Fruit fly (Drosophila melanogaster) whole organism, larva: ENCODE data around the gene Taf4.
A peak's percentile ranks its signal among the peaks of the same experiment; 100 is the strongest.

Experiments
- noc ChIP-seq: fragments of 200-800 bp; sonication (Bioruptor generic); optimal IDR thresholded peaks from 3 replicates; lab custom pipeline; 2019; ENCODE audit warnings: missing biosample characterization, mild to moderate bottlenecking, missing genetic modification characterization, moderate library complexity

Taf4 gene

dm6 chr3L:16113003-16113606 is at the start of gene Taf4:
Gene Taf4, plus strand, starts transcription at chr3L:16113212.
- TF ChIP-seq noc (tag; lab: Kevin White, UChicago), result no peak

DNA sequence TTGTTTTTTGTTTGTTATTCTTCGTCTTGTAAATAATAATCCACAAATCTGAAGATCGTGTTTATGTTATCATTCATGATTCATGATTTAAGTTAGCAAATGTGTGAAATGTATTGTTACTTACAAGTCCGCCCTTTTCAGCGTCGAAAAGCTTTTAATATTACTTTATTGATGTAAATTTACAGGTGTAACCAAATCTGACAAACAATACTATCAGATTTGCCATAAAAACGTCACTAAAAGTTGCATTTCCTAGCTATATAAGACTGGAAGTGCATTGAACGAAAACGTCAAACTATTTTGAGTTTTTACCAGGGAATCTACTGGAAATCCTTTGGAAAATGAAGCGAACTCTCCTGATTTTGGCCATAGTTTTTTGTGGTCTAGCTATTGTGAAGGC is 30.8 kb upstream of the Taf4 start, which contains the start of gene CG33258:
Gene CG33258 (plus strand): TSS at position 301 of the 400 bp plus-strand sequence.
- no peak for TF ChIP-seq noc (tag; lab: Kevin White, UChicago)

dm6 chr3L:16083693-16084092 is 29.3 kb upstream of the Taf4 start, which contains the start of gene CG13075:
Gene CG13075, plus strand, starts transcription at chr3L:16083993.
- no peak for TF ChIP-seq noc (tag; lab: Kevin White, UChicago)

- TF ChIP-seq noc (tag; lab: Kevin White, UChicago), result no peak
Observed at dm6 chr3L:16087323-16087816, 25.6 kb upstream of the Taf4 start, which contains the start of gene Tasp1. Gene Tasp1, minus strand, starts transcription at chr3L:16087525.

DNA sequence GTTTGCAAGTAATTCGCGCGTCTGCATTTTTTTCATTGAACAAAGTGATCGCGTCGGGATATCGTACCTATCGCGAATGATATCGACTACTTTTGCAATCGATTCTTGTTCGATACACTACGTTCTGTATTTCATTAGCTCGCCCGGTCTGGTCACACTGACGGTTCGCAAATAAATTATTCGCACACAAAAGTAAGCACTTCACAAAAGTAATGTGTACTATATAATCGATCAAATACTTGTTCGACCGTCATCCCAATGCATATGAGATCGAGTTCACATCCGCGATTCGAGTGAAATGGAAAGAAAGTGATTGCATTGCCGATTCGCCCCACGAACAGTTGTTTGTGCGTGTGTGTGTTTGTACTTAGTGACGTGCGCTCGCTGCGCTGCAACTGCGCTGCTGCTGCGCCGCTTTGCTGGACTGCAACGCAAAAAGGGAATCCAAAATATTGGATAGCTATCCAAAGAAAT is 22.6 kb upstream of the Taf4 start, which contains the start of the genes CG5235 and ClC-c:
Gene CG5235 (minus strand): TSS at position 63 of the 474 bp plus-strand sequence.
Gene ClC-c (plus strand): TSS at position 125 of the 474 bp plus-strand sequence.
- peak; percentile 39 for TF ChIP-seq noc (tag; lab: Kevin White, UChicago)

DNA sequence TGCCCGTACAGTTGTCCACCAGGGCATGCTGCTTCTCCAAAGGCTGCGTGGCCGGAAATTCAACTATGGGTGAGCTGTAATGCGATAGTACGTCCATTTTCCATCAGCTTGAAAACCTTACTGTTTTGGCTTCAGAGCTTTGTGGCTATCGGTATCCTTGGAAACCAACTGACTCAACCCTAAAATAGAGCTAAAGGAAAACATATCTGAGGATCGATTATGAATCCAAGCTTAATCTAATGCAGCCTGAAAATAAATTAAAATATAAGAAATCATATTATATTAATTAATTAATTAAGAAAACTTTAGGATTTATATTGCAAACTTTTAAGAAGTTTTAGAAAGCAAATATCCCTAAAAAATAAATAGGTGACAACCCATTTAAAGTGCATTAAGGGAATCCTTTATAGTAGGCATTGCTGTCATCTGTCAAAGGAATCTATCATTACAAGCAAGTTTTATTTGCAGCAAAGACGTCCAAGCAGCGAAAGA is 15.6 kb upstream of the Taf4 start, which contains the start of the genes CG13074 and ATPsynbetaL:
Gene CG13074 (minus strand): TSS at position 101 of the 492 bp plus-strand sequence.
Gene ATPsynbetaL (plus strand): TSS at position 442 of the 492 bp plus-strand sequence.
- TF ChIP-seq noc (tag; lab: Kevin White, UChicago), result no peak

DNA sequence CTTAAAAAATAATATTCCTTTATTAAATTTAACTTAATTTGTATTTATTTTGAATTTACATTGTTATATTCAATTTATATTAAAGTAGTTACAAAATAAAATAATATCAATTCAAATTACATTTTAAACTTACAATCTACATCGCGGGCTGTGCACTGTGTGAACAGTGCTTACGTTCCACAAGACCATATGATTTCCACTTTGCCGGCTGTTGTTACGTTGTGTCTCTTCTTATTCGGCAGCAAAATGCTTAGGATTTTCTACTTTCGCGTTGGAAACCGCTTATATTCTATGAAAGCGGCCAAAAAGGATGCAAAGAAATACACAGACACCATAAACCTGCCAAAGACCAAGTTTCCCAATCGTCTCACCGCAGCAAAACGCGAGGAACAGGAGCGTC is 13.0 kb upstream of the Taf4 start, which contains the start of gene IleRS-m:
Gene IleRS-m (plus strand): TSS at position 222 of the 400 bp plus-strand sequence.
- TF ChIP-seq noc (tag; lab: Kevin White, UChicago), result no peak

DNA sequence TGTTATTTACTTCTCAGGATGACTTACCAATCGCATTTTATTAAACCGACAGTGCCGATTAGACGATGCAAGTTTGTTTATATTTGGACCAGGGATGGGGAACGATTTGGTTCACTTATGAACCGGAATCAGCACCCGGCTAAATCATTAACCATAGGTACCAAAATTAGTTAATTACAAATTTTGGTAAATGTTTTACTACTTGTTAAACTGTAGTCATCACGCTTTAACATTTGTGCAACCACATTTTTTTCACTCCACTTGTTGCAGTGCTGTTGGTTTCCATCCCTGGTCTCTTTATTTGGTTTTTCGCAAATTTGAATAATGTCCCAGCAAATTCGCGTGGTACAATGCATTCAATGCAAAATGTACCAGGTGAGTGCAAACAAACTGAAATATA is 7.5 kb upstream of the Taf4 start, which contains the start of the genes IntS9 and CG43295:
Gene IntS9 (minus strand): TSS at position 100 of the 400 bp plus-strand sequence.
Gene CG43295 (plus strand): TSS at position 325 of the 400 bp plus-strand sequence.
- no peak for TF ChIP-seq noc (tag; lab: Kevin White, UChicago)

DNA sequence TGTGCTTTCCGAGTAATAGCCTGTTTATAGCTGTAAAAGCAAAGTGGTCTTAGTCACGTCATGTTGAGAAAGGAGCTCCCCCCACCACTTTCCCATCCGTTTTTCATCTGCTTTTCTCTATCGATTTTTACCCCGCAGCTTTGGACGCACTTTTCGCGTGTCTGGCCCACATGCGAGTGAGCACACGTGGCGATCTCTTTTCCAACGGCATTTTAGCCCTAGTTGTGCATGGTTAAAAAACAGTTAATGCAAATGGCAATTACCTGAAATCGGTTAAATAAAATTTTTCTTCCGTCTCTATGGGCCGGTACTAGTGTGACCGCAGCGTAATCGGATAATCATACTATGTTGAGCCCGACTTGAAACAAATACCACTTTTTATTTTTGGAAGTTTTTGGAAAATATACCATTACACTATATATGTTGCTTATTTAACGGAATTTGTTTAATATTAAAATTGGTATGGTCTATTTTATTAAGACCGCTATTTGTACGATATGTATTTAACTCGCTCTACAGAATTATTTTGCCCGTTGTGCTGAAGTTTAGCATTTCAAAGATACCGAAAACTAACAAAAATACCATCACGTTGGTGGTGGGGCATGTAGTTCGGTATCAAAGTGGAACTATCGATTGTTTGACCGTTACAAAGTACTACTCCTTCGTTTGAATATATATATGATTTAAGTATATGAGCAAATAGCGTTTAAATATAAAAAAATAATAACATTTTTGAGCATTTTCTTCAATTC is 767 bp upstream of the Taf4 start, which contains the start of gene Zn72D:
Gene Zn72D (minus strand): TSS at position 558 of the 752 bp plus-strand sequence.
- TF ChIP-seq noc (tag; lab: Kevin White, UChicago), result no peak

dm6 chr3L:16113607-16114337 is 760 bp downstream of the Taf4 start:
- no peak for TF ChIP-seq noc (tag; lab: Kevin White, UChicago)

dm6 chr3L:16121791-16122190 is 8.8 kb downstream of the Taf4 start, which contains the start of gene Strump:
Gene Strump, plus strand, starts transcription at chr3L:16122002.
- no peak for TF ChIP-seq noc (tag; lab: Kevin White, UChicago)

- TF ChIP-seq noc (tag; lab: Kevin White, UChicago), result peak; percentile 87
Observed at dm6 chr3L:16128481-16128972, 15.5 kb downstream of the Taf4 start, which contains the start of gene Pgm1. Gene Pgm1, minus strand, starts transcription at chr3L:16128531.

- no peak for TF ChIP-seq noc (tag; lab: Kevin White, UChicago)
Observed at dm6 chr3L:16128973-16129745, 16.1 kb downstream of the Taf4 start, which contains the start of gene SsRbeta. Gene SsRbeta, plus strand, starts transcription at chr3L:16129617.
